Fruit fly (Drosophila melanogaster): ENCODE results near the gene CG4592.

CG4592 gene

DNA sequence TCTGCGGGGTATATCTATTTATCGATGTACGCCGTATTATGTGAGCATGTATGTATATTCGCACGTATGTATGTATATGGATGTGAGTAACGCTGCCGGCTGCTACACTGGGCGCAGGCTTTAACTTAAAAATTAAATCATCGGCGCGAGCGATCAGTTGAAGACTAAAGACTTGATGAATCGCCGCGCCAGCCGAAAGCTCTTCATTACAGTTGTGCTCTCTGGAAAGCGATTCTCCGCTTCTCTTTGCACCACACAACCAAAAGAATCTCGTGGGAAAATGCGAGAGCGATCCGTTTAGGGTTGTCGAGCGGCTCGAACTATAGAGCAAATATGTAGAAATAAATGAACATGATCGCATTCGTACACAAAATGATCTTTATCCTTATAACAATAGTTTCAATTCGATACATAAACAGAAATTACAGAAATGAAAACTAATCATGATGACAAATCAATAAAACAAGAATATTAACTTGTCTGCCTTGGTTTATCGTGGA is 12.9 kb upstream of the CG4592 start, which contains the start of gene CG13124:
TSS of gene CG13124 (minus strand) at position 166 of the 500 bp plus-strand sequence.
- TF ChIP-seq Myc (optimal IDR thresholded peaks at IDR 0.05) (no peak), insv (optimal IDR thresholded peaks at IDR 0.05) (no peak), ttk (optimal IDR thresholded peaks at IDR 0.05) (no peak), h (optimal IDR thresholded peaks at IDR 0.05) (no peak), psq (optimal IDR thresholded peaks at IDR 0.05) (no peak), Sin3A (optimal IDR thresholded peaks at IDR 0.05) (no peak)

DNA sequence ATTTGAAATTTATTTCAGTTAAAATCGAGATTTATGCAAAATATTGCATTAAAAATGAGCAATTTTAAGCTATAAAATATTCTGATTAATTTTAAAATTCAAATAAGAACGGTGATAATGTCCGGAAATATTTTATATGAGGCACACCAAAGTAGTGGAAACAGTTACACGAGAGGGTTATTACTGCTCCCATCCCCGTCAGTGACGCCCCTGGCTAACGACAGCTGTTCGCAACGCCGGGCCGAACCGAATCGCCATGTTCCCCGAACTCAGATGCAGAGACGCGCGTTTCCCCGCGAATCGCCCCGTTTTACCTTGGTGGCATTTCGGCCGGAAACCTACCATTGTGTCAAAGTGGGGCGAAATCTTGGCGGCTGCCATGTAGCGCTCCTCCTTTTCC is 9.7 kb upstream of the CG4592 start:
- TF ChIP-seq insv (optimal IDR thresholded peaks at IDR 0.05) = no peak
- TF ChIP-seq Sin3A (optimal IDR thresholded peaks at IDR 0.05) = no peak

DNA sequence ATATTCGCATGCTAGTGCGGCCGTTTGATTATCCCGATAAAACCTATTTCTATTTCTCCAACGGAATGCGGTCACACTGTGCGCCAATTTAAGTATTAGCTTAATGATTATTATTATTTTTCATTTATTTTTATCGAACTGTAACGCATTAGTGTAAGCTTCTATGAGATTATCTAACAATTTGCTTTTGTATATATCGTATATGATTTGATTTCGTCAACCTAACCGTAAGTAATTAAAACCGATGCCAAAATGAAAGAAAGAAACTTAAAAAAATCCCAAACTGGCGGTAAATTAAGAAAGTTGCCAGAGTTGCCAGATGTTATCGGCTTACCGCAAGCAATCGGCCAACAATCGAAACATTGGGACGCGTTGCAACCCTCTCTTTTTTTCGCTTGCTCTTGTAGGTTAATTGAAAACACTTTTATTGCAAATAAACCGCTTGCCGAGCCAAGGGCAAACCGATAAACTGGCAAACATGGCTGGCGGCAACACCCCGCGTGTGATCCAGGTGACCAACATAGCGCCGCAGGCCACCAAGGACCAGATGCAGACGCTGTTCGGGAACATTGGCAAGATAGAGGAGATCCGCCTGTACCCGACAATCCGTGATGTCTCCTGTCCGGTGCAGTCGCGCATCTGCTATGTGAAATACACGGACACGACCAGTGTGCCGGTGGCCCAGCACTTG is 8.7 kb upstream of the CG4592 start, which contains the start of the genes Etl1 and Srp54:
TSS of gene Etl1 (minus strand) at position 39 of the 691 bp plus-strand sequence.
TSS of gene Srp54 (plus strand) at position 342 of the 691 bp plus-strand sequence.
- TF ChIP-seq Myc (optimal IDR thresholded peaks at IDR 0.05) (no peak), Sin3A (optimal IDR thresholded peaks at IDR 0.05) (no peak), h (optimal IDR thresholded peaks at IDR 0.05) (no peak), insv (optimal IDR thresholded peaks at IDR 0.05) (no peak)

DNA sequence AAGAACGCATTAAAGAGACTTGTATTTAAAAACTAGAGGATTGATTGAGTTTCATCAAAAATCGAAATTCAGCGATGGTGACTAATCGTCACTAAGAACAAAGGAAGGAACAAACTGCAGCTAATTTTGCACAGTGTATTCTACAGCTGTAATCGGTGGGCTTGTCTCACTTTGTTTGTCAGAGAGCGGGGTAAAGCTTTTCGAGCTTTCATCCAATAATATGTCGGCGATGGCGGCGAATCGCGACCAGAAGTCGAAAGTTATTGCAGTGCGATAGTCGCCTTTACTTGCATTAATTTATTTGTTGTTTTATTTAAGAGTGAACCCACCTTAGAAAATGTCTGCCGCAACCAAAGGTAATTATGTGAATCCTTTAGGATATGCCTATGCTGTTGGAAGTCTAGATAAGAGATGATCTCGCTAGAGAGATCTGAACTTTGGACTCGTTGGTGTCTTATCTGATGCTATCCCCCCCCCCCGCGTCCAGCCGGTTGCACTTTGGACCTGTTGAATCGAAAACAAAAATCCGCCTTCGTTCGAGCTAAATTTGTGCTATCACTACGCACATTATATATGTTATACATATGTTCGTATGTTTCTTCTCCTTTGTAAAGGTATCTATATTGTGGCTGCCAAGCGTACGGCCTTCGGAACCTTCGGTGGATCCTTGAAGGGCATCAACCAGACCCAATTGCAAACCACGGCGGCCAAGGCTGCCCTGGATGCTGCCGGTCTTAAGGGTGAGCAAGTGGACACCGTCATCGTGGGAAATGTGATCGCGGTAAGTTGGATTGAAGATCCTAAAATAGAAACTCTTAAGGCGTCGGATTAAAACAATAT is 6.2 kb upstream of the CG4592 start, which contains the start of gene yip2:
TSS of gene yip2 (plus strand) at position 243 of the 840 bp plus-strand sequence.
- TF ChIP-seq psq (optimal IDR thresholded peaks at IDR 0.05) = no peak
- TF ChIP-seq insv (optimal IDR thresholded peaks at IDR 0.05) = no peak
- no peak for TF ChIP-seq Sin3A (optimal IDR thresholded peaks at IDR 0.05)
- no peak for TF ChIP-seq h (optimal IDR thresholded peaks at IDR 0.05)
- no peak for TF ChIP-seq Myc (optimal IDR thresholded peaks at IDR 0.05)
- TF ChIP-seq ttk (optimal IDR thresholded peaks at IDR 0.05) = no peak

DNA sequence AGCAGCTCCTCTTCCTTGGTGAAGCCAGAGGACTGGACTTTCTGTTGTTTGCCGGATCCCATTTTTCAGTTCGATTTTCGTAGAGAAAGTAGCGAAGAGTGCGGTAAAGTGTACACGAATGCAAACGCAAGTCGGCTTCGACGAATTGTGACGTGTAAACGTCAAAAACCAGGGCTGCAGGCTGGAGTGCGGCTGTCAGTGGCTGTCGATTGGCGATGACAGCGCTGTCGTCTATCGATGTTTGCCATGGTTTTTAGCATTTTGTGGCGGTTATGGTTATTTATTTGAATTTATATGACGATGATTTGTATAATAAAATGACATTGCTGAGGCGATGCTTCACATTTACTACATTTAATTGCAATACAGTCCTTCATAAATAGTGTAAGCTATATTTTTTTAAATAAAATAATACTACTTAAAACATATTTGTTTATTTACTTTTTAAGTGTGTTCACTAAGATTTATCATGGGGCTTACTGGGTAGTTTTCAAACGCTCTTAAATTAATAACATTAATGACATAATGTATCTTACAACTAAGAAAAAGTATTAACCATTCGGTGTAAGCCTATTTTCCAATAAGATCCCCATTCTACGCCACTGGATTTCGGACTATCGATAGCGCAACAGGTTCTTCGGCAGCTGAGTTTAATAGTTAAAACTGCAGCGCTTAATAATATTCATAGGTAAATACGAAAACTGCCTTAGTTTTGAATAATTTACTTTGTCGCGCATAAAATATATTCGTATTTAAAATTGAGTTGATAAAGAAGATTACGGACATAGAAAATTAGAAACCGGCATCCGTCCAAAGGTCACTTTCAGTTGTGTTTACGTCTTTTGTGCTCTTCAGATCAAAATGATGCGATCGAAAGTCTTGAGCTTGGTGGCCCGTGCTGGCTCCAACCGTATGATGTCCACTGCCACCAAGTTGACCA is 3.1 kb upstream of the CG4592 start, which contains the start of the genes CG5885 and CG4598:
TSS of gene CG5885 (minus strand) at position 311 of the 940 bp plus-strand sequence.
TSS of gene CG4598 (plus strand) at position 599 of the 940 bp plus-strand sequence.
- TF ChIP-seq insv (optimal IDR thresholded peaks at IDR 0.05) (no peak), h (optimal IDR thresholded peaks at IDR 0.05) (no peak), ttk (optimal IDR thresholded peaks at IDR 0.05) (no peak), Myc (optimal IDR thresholded peaks at IDR 0.05) (no peak), psq (optimal IDR thresholded peaks at IDR 0.05) (no peak), Sin3A (optimal IDR thresholded peaks at IDR 0.05) (no peak)

DNA sequence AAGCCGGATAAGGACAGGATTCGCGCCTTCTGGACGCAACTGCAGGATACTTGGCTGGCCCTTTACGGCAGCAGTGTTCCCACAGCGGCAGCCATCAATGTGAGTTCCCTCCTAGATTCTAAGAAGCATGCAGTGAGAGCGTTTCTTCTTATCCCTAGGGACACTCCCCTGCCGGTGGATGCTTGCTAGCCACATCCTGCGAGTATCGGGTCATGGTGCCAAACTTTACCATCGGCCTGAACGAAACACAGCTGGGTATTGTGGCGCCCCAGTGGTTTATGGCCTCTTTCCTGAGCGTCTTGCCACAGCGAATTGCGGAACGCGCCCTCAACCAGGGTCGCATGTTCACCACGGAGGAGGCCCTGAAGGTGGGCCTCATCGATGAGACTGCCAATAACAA is 2.2 kb upstream of the CG4592 start:
- TF ChIP-seq psq (optimal IDR thresholded peaks at IDR 0.05) (no peak), ttk (optimal IDR thresholded peaks at IDR 0.05) (no peak), Sin3A (optimal IDR thresholded peaks at IDR 0.05) (no peak), Myc (optimal IDR thresholded peaks at IDR 0.05) (no peak), insv (optimal IDR thresholded peaks at IDR 0.05) (no peak), h (optimal IDR thresholded peaks at IDR 0.05) (no peak)

DNA sequence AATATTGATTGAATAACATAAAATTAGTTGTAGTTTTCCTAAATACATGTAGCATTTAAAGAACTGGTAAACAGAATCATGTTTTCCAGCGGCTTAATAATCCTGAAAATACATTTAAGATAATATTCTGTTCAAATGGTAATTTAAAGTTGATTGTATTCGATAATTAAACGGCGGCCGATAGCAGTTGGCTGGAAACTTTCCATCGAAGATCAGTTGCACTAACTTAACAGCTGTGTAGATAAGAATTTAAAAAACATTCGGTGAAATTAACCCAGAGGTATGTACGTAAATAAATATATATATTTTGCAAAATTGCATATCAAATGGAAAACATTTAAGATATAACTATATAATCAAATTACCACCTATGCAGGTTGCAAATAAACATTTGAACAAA is 1.5 kb upstream of the CG4592 start, which contains the start of gene CG4594:
TSS of gene CG4594 (plus strand) at position 212 of the 400 bp plus-strand sequence.
- TF ChIP-seq insv (optimal IDR thresholded peaks at IDR 0.05) (no peak), h (optimal IDR thresholded peaks at IDR 0.05) (no peak)

DNA sequence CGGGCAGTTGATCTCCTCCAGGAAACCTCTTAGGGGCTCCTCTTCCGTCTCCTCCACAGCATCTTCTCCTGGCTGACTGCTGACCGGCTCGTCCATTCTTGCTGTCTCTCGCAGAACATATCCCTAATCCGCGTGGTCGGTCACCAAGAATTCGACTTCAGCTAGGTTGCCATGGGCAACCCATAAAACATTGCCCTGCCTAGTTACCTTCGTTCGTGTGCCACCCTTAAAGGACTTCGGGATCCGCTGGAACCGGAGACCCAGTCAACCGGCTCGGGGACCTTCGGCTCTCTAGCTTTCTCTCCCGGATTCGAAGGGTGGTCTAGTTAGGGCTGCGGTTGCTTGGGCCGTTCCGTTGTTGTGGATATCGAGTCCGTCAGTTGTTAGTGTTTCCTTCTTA is 3.3 kb downstream of the CG4592 start, which contains the start of the genes TbCMF46 and CG42366:
TSS of gene TbCMF46 (minus strand) at position 101 of the 400 bp plus-strand sequence.
TSS of gene CG42366 (plus strand) at position 397 of the 400 bp plus-strand sequence.
- TF ChIP-seq h (optimal IDR thresholded peaks at IDR 0.05) (no peak), Sin3A (optimal IDR thresholded peaks at IDR 0.05) (no peak), ttk (optimal IDR thresholded peaks at IDR 0.05) (no peak), Myc (optimal IDR thresholded peaks at IDR 0.05) (no peak)

DNA sequence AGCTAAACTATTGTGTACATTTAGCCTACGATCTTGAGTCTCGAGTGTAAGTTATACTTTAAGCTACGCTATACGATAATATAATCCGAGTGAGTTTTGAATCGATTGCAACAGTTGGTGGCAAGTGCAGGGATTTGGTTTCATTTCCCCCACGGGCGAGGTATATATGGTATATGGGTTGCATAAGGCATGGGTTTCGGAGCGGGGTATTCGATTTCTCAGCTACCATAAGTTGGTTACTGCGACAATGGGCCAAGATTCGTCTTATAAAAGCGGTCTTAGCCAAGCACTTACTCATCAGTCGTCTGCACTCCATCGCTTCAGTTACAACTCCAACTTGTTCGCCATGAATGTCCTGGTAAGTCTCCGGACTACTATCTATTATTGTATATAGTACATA is 8.8 kb downstream of the CG4592 start, which contains the start of gene CG42367:
TSS of gene CG42367 (plus strand) at position 301 of the 400 bp plus-strand sequence.
- no peak for TF ChIP-seq Sin3A (optimal IDR thresholded peaks at IDR 0.05)
- TF ChIP-seq Myc (optimal IDR thresholded peaks at IDR 0.05) = no peak
- TF ChIP-seq psq (optimal IDR thresholded peaks at IDR 0.05) = no peak
- TF ChIP-seq insv (optimal IDR thresholded peaks at IDR 0.05) = no peak
- TF ChIP-seq ttk (optimal IDR thresholded peaks at IDR 0.05) = no peak

DNA sequence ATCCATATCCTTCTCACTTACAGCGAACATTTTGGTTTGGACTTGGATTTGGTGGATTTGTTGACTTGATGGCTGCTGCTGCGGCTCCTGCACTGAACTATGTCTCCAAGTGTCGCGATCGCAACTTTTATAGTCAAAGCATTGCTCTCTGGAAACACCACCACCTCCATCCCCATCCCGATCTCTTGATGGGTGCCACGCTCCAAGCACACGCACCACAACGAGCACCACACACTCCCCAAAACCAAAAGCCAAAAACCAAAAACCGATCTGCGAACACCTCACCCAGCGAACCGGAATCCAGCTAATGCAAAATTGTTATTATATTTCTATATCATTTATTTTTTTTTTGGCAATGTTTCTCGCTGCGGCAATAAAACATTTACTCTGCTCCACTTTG is 11.6 kb downstream of the CG4592 start, which contains the start of gene Cpr30F:
TSS of gene Cpr30F (minus strand) at position 101 of the 400 bp plus-strand sequence.
- TF ChIP-seq h (optimal IDR thresholded peaks at IDR 0.05) = no peak
- TF ChIP-seq insv (optimal IDR thresholded peaks at IDR 0.05) = no peak
- TF ChIP-seq Myc (optimal IDR thresholded peaks at IDR 0.05) = no peak
- no peak for TF ChIP-seq ttk (optimal IDR thresholded peaks at IDR 0.05)

DNA sequence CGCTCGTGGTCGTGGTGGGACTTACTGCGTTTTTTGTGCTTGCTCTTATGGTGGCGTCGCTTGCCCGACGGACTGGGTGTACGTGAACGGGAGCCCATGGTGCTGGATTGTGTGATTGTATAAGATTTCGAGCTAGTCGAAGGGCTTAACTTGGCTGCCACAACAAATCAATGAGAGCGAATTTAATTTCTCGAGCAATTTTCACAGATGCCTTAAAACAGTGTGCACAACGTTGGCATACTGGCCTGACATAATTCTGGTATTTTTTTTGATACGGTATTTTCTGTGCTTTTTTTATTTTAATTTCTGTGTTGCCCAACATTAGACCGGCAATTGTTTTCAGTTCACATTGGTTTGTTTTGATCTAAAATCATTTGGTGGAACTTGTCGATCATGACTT is 16.5 kb downstream of the CG4592 start, which contains the start of gene Arglu1:
TSS of gene Arglu1 (minus strand) at position 227 of the 400 bp plus-strand sequence.
- TF ChIP-seq ttk (optimal IDR thresholded peaks at IDR 0.05) = no peak
- no peak for TF ChIP-seq Myc (optimal IDR thresholded peaks at IDR 0.05)
- no peak for TF ChIP-seq insv (optimal IDR thresholded peaks at IDR 0.05)
- TF ChIP-seq psq (optimal IDR thresholded peaks at IDR 0.05) = no peak
- no peak for TF ChIP-seq Sin3A (optimal IDR thresholded peaks at IDR 0.05)
- TF ChIP-seq h (optimal IDR thresholded peaks at IDR 0.05) = no peak

Data from Kc167 (cell line).